ENCODE assay signal across 1 fruit fly cellular context in the genomic region with DNA sequence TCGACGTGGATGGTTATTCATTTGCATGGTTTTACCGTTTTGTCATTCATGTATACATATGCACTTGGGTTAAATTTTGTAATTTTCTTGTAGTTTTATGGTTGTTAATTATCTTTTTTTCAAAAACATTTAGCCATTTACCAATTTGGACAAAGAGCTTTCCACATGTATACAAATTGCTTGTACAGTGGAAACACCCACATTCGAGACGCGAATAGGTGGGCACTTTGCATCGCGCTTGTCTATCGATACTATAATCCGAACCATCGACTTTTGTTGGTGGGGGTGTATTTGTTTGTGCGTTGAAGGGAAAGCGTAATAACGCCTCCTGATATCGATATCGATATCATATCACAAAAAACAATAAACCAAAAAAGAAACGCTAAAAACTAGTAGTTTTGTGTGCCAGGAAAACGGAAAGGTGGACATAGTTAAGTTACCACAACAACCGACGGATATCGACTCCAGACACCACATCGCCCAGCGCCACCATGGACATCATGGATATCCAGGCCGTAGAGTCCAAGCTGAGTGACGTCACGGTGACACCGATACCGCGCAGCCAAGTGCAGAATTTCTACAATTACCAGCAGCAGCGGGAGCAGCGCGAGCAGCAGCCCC.
TF ChIP-seq lines count a peak whose summit lies in the region.

A gene (plus strand): TSS at position 294 of the 621 bp plus-strand sequence.

TF ChIP-seq in whole organism, embryonic, 481 proteins besides CTCF, POLR2A, EP300 and RAD21 (continued from another document and continues in another):
- peak; percentile 33 for TF ChIP-seq grau (tag; optimal IDR thresholded peaks at IDR 0.05; lab: Kevin White, UChicago)
- TF ChIP-seq sob (GFP tag; IDR thresholded peaks at IDR 0.05; lab: Robert Waterston, UW), result peak; percentile 27; the same call in 1 of the 2 replicates
- TF ChIP-seq CG8089 (GFP tag; optimal IDR thresholded peaks at IDR 0.05; lab: Kevin White, UChicago), result no peak
- peak; percentile 38 for TF ChIP-seq bcd (GFP tag; optimal IDR thresholded peaks at IDR 0.05; lab: Kevin White, UChicago)
- no peak for TF ChIP-seq CG6254 (GFP tag; optimal IDR thresholded peaks at IDR 0.05; lab: Kevin White, UChicago)
- peak; percentile 89 for TF ChIP-seq Dref (GFP tag; IDR thresholded peaks at IDR 0.05; lab: Robert Waterston, UW)
- TF ChIP-seq chn (GFP tag; optimal IDR thresholded peaks at IDR 0.05; lab: Kevin White, UChicago), result peak; percentile 49
- TF ChIP-seq chinmo (GFP tag; IDR thresholded peaks at IDR 0.05; lab: Robert Waterston, UW; ENCODE audit: partially characterized antibody), result peak; percentile 57; the same call in 1 of the 4 replicates
- no peak for TF ChIP-seq trh (GFP tag; optimal IDR thresholded peaks at IDR 0.05; lab: Kevin White, UChicago)
- TF ChIP-seq eve (GFP tag; optimal IDR thresholded peaks at IDR 0.05; lab: Kevin White, UChicago), result no peak
- TF ChIP-seq Dip3 (GFP tag; optimal IDR thresholded peaks at IDR 0.05; lab: Kevin White, UChicago), result no peak
- TF ChIP-seq CG17359 (tag; optimal IDR thresholded peaks at IDR 0.05; lab: Kevin White, UChicago), result no peak
- no peak for TF ChIP-seq CG3065 (GFP tag; optimal IDR thresholded peaks at IDR 0.05; lab: Kevin White, UChicago)
- no peak for TF ChIP-seq TFAM (GFP tag; optimal IDR thresholded peaks at IDR 0.05; lab: Kevin White, UChicago)
- TF ChIP-seq CG11085 (GFP tag; IDR thresholded peaks at IDR 0.05; lab: Robert Waterston, UW), result no peak
- TF ChIP-seq CG9797 (GFP tag; optimal IDR thresholded peaks at IDR 0.05; lab: Kevin White, UChicago), result no peak
- TF ChIP-seq HLHmδ (GFP tag; optimal IDR thresholded peaks at IDR 0.05; lab: Kevin White, UChicago), result no peak
- no peak for TF ChIP-seq CG12071 (GFP tag; optimal IDR thresholded peaks at IDR 0.05; lab: Kevin White, UChicago)
- TF ChIP-seq sens (GFP tag; lab: Kevin White, UChicago), result peak; percentile 91
- TF ChIP-seq abd-A (tag; optimal IDR thresholded peaks at IDR 0.05; lab: Kevin White, UChicago), result no peak
- TF ChIP-seq CG30403 (GFP tag; optimal IDR thresholded peaks at IDR 0.05; lab: Kevin White, UChicago), result peak; percentile 21
- TF ChIP-seq ro (GFP tag; IDR thresholded peaks at IDR 0.05; lab: Robert Waterston, UW), result no peak
- peak; percentile 8 for TF ChIP-seq Blimp-1 (GFP tag; optimal IDR thresholded peaks at IDR 0.05; lab: Kevin White, UChicago)
- peak; percentile 1 for TF ChIP-seq CG9609 (GFP tag; optimal IDR thresholded peaks at IDR 0.05; lab: Kevin White, UChicago)
- peak; percentile 12 for TF ChIP-seq dmrt11E (tag; optimal IDR thresholded peaks at IDR 0.05; lab: Kevin White, UChicago)
- TF ChIP-seq ase (GFP tag; IDR thresholded peaks at IDR 0.05; lab: Robert Waterston, UW), result no peak
- TF ChIP-seq sc (optimal IDR thresholded peaks at IDR 0.05; lab: Kevin White, UChicago), result no peak
- TF ChIP-seq sc (GFP tag; optimal IDR thresholded peaks at IDR 0.05; lab: Kevin White, UChicago), result no peak
- no peak for TF ChIP-seq scrt (GFP tag; optimal IDR thresholded peaks at IDR 0.05; lab: Kevin White, UChicago)
- no peak for TF ChIP-seq gt (GFP tag; IDR thresholded peaks at IDR 0.05; lab: Robert Waterston, UW)
- TF ChIP-seq CG11456 (GFP tag; IDR thresholded peaks at IDR 0.05; lab: Robert Waterston, UW), result no peak
- TF ChIP-seq CG4707 (GFP tag; optimal IDR thresholded peaks at IDR 0.05; lab: Kevin White, UChicago), result no peak
- TF ChIP-seq tx (GFP tag; optimal IDR thresholded peaks at IDR 0.05; lab: Kevin White, UChicago), result peak; percentile 3
- TF ChIP-seq zfh2 (GFP tag; optimal IDR thresholded peaks at IDR 0.05; lab: Kevin White, UChicago), result peak; percentile 40
- TF ChIP-seq knrl (GFP tag; IDR thresholded peaks at IDR 0.05; lab: Robert Waterston, UW; ENCODE audit: partially characterized antibody), result peak; percentile 71
- no peak for TF ChIP-seq CG6654 (GFP tag; optimal IDR thresholded peaks at IDR 0.05; lab: Kevin White, UChicago)
- TF ChIP-seq CG14710 (tag; optimal IDR thresholded peaks at IDR 0.05; lab: Kevin White, UChicago), result peak; percentile 66
- TF ChIP-seq NFAT (GFP tag; IDR thresholded peaks at IDR 0.05; lab: Robert Waterston, UW), result no peak
- no peak for TF ChIP-seq CG18599 (GFP tag; optimal IDR thresholded peaks at IDR 0.05; lab: Kevin White, UChicago)
- no peak for TF ChIP-seq CG6272 (GFP tag; IDR thresholded peaks at IDR 0.05; lab: Robert Waterston, UW)
- TF ChIP-seq tgo (GFP tag; IDR thresholded peaks at IDR 0.05; lab: Robert Waterston, UW), result no peak
- peak; percentile 10 for TF ChIP-seq maf-S (GFP tag; optimal IDR thresholded peaks at IDR 0.05; lab: Kevin White, UChicago)
- TF ChIP-seq ERR (GFP tag; optimal IDR thresholded peaks at IDR 0.05; lab: Kevin White, UChicago), result no peak
- TF ChIP-seq CG32767 (GFP tag; IDR thresholded peaks at IDR 0.05; lab: Robert Waterston, UW), result no peak
- no peak for TF ChIP-seq CG10267 (tag; optimal IDR thresholded peaks at IDR 0.05; lab: Kevin White, UChicago)
- TF ChIP-seq gem (tag; optimal IDR thresholded peaks at IDR 0.05; lab: Kevin White, UChicago), result no peak
- no peak for TF ChIP-seq sd (tag; optimal IDR thresholded peaks at IDR 0.05; lab: Kevin White, UChicago)
- 0 out of 2 replicates have a peak, but pooled peaks have one; percentile 17 for TF ChIP-seq CG14014 (GFP tag; IDR thresholded peaks at IDR 0.05; lab: Robert Waterston, UW)
- TF ChIP-seq CG7357 (GFP tag; IDR thresholded peaks at IDR 0.05; lab: Robert Waterston, UW), result peak; percentile 98
- TF ChIP-seq dm (GFP tag; optimal IDR thresholded peaks at IDR 0.05; lab: Kevin White, UChicago), result peak; percentile 14
- TF ChIP-seq CG14441 (GFP tag; IDR thresholded peaks at IDR 0.05; lab: Robert Waterston, UW), result no peak
- TF ChIP-seq dpn (GFP tag; optimal IDR thresholded peaks at IDR 0.05; lab: Kevin White, UChicago), result peak in 1 of 2 experiments; percentile 37
- TF ChIP-seq CG10959 (GFP tag; IDR thresholded peaks at IDR 0.05; lab: Robert Waterston, UW), result no peak
- TF ChIP-seq dysf (GFP tag; IDR thresholded peaks at IDR 0.05; lab: Robert Waterston, UW), result peak; percentile 17; the same call in 1 of the 3 replicates
- TF ChIP-seq Gsc (GFP tag; IDR thresholded peaks at IDR 0.05; lab: Robert Waterston, UW), result no peak
- TF ChIP-seq Sin3A (optimal IDR thresholded peaks at IDR 0.05; lab: Kevin White, UChicago), result peak; percentile 19
- TF ChIP-seq HLH3B (GFP tag; IDR thresholded peaks at IDR 0.05; lab: Robert Waterston, UW), result no peak
- no peak for TF ChIP-seq Bdp1 (GFP tag; optimal IDR thresholded peaks at IDR 0.05; lab: Kevin White, UChicago)
- TF ChIP-seq Med (GFP tag; lab: Kevin White, UChicago), result peak; percentile 79
- peak; percentile 15 for TF ChIP-seq CG9817 (tag; optimal IDR thresholded peaks at IDR 0.05; lab: Kevin White, UChicago)
- no peak for TF ChIP-seq ftz-f1 (GFP tag; optimal IDR thresholded peaks at IDR 0.05; lab: Kevin White, UChicago)
- peak; percentile 11 for TF ChIP-seq B-H2 (GFP tag; optimal IDR thresholded peaks at IDR 0.05; lab: Kevin White, UChicago)
- no peak; the same call in 2 of the 3 replicates for TF ChIP-seq CG11560 (tag; IDR thresholded peaks at IDR 0.05; lab: Robert Waterston, UW)
- TF ChIP-seq fd96Cb (tag; optimal IDR thresholded peaks at IDR 0.05; lab: Kevin White, UChicago), result no peak
- TF ChIP-seq H15 (GFP tag; IDR thresholded peaks at IDR 0.05; lab: Robert Waterston, UW), result no peak
- peak; percentile 20 to 46 for TF ChIP-seq Pdp1 (GFP tag; optimal IDR thresholded peaks at IDR 0.05; lab: Kevin White, UChicago)
- TF ChIP-seq MESR4 (GFP tag; optimal IDR thresholded peaks at IDR 0.05; lab: Kevin White, UChicago), result peak; percentile 88
- TF ChIP-seq CG11723 (GFP tag; optimal IDR thresholded peaks at IDR 0.05; lab: Kevin White, UChicago), result no peak
- no peak for TF ChIP-seq insv (GFP tag; optimal IDR thresholded peaks at IDR 0.05; lab: Kevin White, UChicago)
- TF ChIP-seq Xbp1 (GFP tag; optimal IDR thresholded peaks at IDR 0.05; lab: Kevin White, UChicago), result peak; percentile 32
- TF ChIP-seq Hey (tag; optimal IDR thresholded peaks at IDR 0.05; lab: Kevin White, UChicago), result no peak
- TF ChIP-seq slou (GFP tag; optimal IDR thresholded peaks at IDR 0.05; lab: Kevin White, UChicago), result no peak
- TF ChIP-seq Ravus (GFP tag; IDR thresholded peaks at IDR 0.05; lab: Robert Waterston, UW), result no peak
- TF ChIP-seq NK7.1 (GFP tag; optimal IDR thresholded peaks at IDR 0.05; lab: Kevin White, UChicago), result no peak
- TF ChIP-seq en (GFP tag; optimal IDR thresholded peaks at IDR 0.05; lab: Kevin White, UChicago), result no peak
- TF ChIP-seq CG13624 (GFP tag; optimal IDR thresholded peaks at IDR 0.05; lab: Kevin White, UChicago), result peak; percentile 77
- TF ChIP-seq sna (GFP tag; IDR thresholded peaks at IDR 0.05; lab: Robert Waterston, UW; ENCODE audit: partially characterized antibody), result peak; percentile 68; the same call in 1 of the 2 replicates
- TF ChIP-seq Dek (tag; optimal IDR thresholded peaks at IDR 0.05; lab: Kevin White, UChicago), result peak; percentile 39
- TF ChIP-seq sug (tag; optimal IDR thresholded peaks at IDR 0.05; lab: Kevin White, UChicago), result peak; percentile 66
- peak; percentile 80 for TF ChIP-seq ato (GFP tag; IDR thresholded peaks at IDR 0.05; lab: Robert Waterston, UW; ENCODE audit: partially characterized antibody)
- peak; percentile 78 for TF ChIP-seq CG2116 (GFP tag; optimal IDR thresholded peaks at IDR 0.05; lab: Kevin White, UChicago)
- peak; percentile 87 for TF ChIP-seq CG6791 (GFP tag; IDR thresholded peaks at IDR 0.05; lab: Robert Waterston, UW; ENCODE audit: partially characterized antibody)
- TF ChIP-seq CG10462 (GFP tag; optimal IDR thresholded peaks at IDR 0.05; lab: Kevin White, UChicago), result no peak
- TF ChIP-seq Sry-β (GFP tag; optimal IDR thresholded peaks at IDR 0.05; lab: Kevin White, UChicago), result no peak
- TF ChIP-seq CG9727 (GFP tag; optimal IDR thresholded peaks at IDR 0.05; lab: Kevin White, UChicago), result no peak
- no peak for TF ChIP-seq Neu2 (GFP tag; optimal IDR thresholded peaks at IDR 0.05; lab: Kevin White, UChicago; ENCODE audit: borderline replicate concordance)
- no peak for TF ChIP-seq Dad (GFP tag; optimal IDR thresholded peaks at IDR 0.05; lab: Kevin White, UChicago)
- no peak for TF ChIP-seq CG14050 (GFP tag; IDR thresholded peaks at IDR 0.05; lab: Robert Waterston, UW)
- no peak for TF ChIP-seq gce (GFP tag; IDR thresholded peaks at IDR 0.05; lab: Robert Waterston, UW)
- peak; percentile 48 for TF ChIP-seq jumu (GFP tag; optimal IDR thresholded peaks at IDR 0.05; lab: Kevin White, UChicago)
- no peak for TF ChIP-seq lbe (GFP tag; optimal IDR thresholded peaks at IDR 0.05; lab: Kevin White, UChicago)
- no peak for TF ChIP-seq C15 (GFP tag; IDR thresholded peaks at IDR 0.05; lab: Robert Waterston, UW)
- TF ChIP-seq mirr (GFP tag; optimal IDR thresholded peaks at IDR 0.05; lab: Kevin White, UChicago), result no peak
- no peak for TF ChIP-seq CG6854 (GFP tag; optimal IDR thresholded peaks at IDR 0.05; lab: Kevin White, UChicago)
- no peak for TF ChIP-seq hth (optimal IDR thresholded peaks at IDR 0.05; lab: Kevin White, UChicago)
- TF ChIP-seq CG5180 (GFP tag; optimal IDR thresholded peaks at IDR 0.05; lab: Kevin White, UChicago), result no peak
- no peak for TF ChIP-seq CG34376 (GFP tag; optimal IDR thresholded peaks at IDR 0.05; lab: Kevin White, UChicago)
- TF ChIP-seq CG15011 (GFP tag; optimal IDR thresholded peaks at IDR 0.05; lab: Kevin White, UChicago), result no peak
- no peak for TF ChIP-seq odd (GFP tag; optimal IDR thresholded peaks at IDR 0.05; lab: Kevin White, UChicago)
- peak; percentile 19 for TF ChIP-seq CoRest (tag; optimal IDR thresholded peaks at IDR 0.05; lab: Kevin White, UChicago)
- peak; percentile 94 for TF ChIP-seq CG30020 (tag; optimal IDR thresholded peaks at IDR 0.05; lab: Kevin White, UChicago)
- TF ChIP-seq CG12769 (tag; optimal IDR thresholded peaks at IDR 0.05; lab: Kevin White, UChicago), result no peak
- peak; percentile 3 for TF ChIP-seq Chrac-16 (GFP tag; optimal IDR thresholded peaks at IDR 0.05; lab: Kevin White, UChicago)
- TF ChIP-seq YL-1 (GFP tag; optimal IDR thresholded peaks at IDR 0.05; lab: Kevin White, UChicago), result peak; percentile 14
- TF ChIP-seq NfI (GFP tag; optimal IDR thresholded peaks at IDR 0.05; lab: Kevin White, UChicago), result peak; percentile 12
- TF ChIP-seq B-H1 (GFP tag; IDR thresholded peaks at IDR 0.05; lab: Robert Waterston, UW), result no peak
- no peak for TF ChIP-seq CG14965 (GFP tag; optimal IDR thresholded peaks at IDR 0.05; lab: Kevin White, UChicago; ENCODE audit: borderline replicate concordance)
- TF ChIP-seq CG5245 (GFP tag; optimal IDR thresholded peaks at IDR 0.05; lab: Kevin White, UChicago), result no peak
- no peak for TF ChIP-seq CG1647 (GFP tag; optimal IDR thresholded peaks at IDR 0.05; lab: Kevin White, UChicago)
- TF ChIP-seq Aef1 (GFP tag; IDR thresholded peaks at IDR 0.05; lab: Robert Waterston, UW), result peak; percentile 25; the same call in 1 of the 3 replicates
- peak; percentile 24 for TF ChIP-seq CG15269 (tag; optimal IDR thresholded peaks at IDR 0.05; lab: Kevin White, UChicago)
- peak; percentile 40; the same call in 1 of the 2 replicates for TF ChIP-seq klu (GFP tag; IDR thresholded peaks at IDR 0.05; lab: Robert Waterston, UW)
- no peak for TF ChIP-seq CG3281 (GFP tag; optimal IDR thresholded peaks at IDR 0.05; lab: Kevin White, UChicago)
- TF ChIP-seq pb (GFP tag; optimal IDR thresholded peaks at IDR 0.05; lab: Kevin White, UChicago), result no peak
- no peak for TF ChIP-seq fru (optimal IDR thresholded peaks at IDR 0.05; lab: Kevin White, UChicago)
- TF ChIP-seq trem (tag; optimal IDR thresholded peaks at IDR 0.05; lab: Kevin White, UChicago), result peak; percentile 44
- peak in 1 of 2 experiments; percentile 55 for TF ChIP-seq Dfd (GFP tag; optimal IDR thresholded peaks at IDR 0.05; lab: Kevin White, UChicago)
- peak; percentile 83 for TF ChIP-seq bbx (GFP tag; IDR thresholded peaks at IDR 0.05; lab: Robert Waterston, UW; ENCODE audit: partially characterized antibody)
- TF ChIP-seq Jarid2 (GFP tag; optimal IDR thresholded peaks at IDR 0.05; lab: Kevin White, UChicago), result no peak
- no peak for TF ChIP-seq CG10209 (GFP tag; optimal IDR thresholded peaks at IDR 0.05; lab: Kevin White, UChicago)
- TF ChIP-seq kay (GFP tag; optimal IDR thresholded peaks at IDR 0.05; lab: Kevin White, UChicago), result no peak
- TF ChIP-seq Hmr (GFP tag; optimal IDR thresholded peaks at IDR 0.05; lab: Kevin White, UChicago), result peak; percentile 10
- peak; percentile 56; the same call in 1 of the 2 replicates for TF ChIP-seq hbn (GFP tag; IDR thresholded peaks at IDR 0.05; lab: Robert Waterston, UW; ENCODE audit: partially characterized antibody)
- peak in 1 of 2 experiments; percentile 40 for TF ChIP-seq Eip74EF (GFP tag; optimal IDR thresholded peaks at IDR 0.05; lab: Kevin White, UChicago)
- TF ChIP-seq Abd-B (GFP tag; optimal IDR thresholded peaks at IDR 0.05; lab: Kevin White, UChicago), result peak; percentile 35
- peak; percentile 24 for TF ChIP-seq unpg (GFP tag; optimal IDR thresholded peaks at IDR 0.05; lab: Kevin White, UChicago)
